Worm (Caenorhabditis elegans) whole organism, L4 larva: ENCODE data around the gene isy-1.

Experiments
- R02D3.7 ChIP-seq: fragments of 150-350 bp; sonication (generic microtip); optimal IDR thresholded peaks from 3 replicates; lab custom pipeline; 2014; ENCODE audit warnings: missing biosample characterization, missing genetic modification characterization
- arid-1 ChIP-seq: fragments of 200-800 bp; sonication (Bioruptor generic); conservative IDR thresholded peaks from 2 replicates; pipeline ENCODE4 v1.3.6; 2022; ENCODE audit warnings: missing genetic modification reagents, missing genetic modification characterization, missing compliant biosample characterization
- daf-12 ChIP-seq: fragments of 150-350 bp; optimal IDR thresholded peaks from 2 replicates; lab custom pipeline; 2014; ENCODE audit warnings: missing biosample characterization, missing genetic modification reagents, missing genetic modification characterization
- fos-1 ChIP-seq: fragments of 150-350 bp; optimal IDR thresholded peaks from 2 replicates; lab custom pipeline; 2014; ENCODE audit warnings: missing biosample characterization, missing genetic modification characterization
- nhr-6 ChIP-seq: fragments of 150-350 bp; optimal IDR thresholded peaks from 2 replicates; lab custom pipeline; 2014; ENCODE audit warnings: missing biosample characterization, missing genetic modification characterization
- unc-130 ChIP-seq: sonication (generic microtip); optimal IDR thresholded peaks from 2 replicates; lab custom pipeline; 2016; ENCODE audit warnings: missing genetic modification reagents, missing genetic modification characterization, missing compliant biosample characterization

- TF ChIP-seq R02D3.7 (tag; lab: Kevin White, UChicago) (no peak), daf-12 (tag; lab: Kevin White, UChicago) (no peak), fos-1 (tag; lab: Kevin White, UChicago) (no peak), arid-1 (GFP tag; lab: Robert Waterston, UW) (no peak), nhr-6 (tag; lab: Kevin White, UChicago) (no peak), unc-130 (GFP tag; lab: Kevin White, UChicago) (no peak)
Measured at ce11 chrV:10970930-10971329, 29.6 kb downstream of the isy-1 start.
